Fruit fly (Drosophila melanogaster): ENCODE results near the gene ValRS-m.

DNA sequence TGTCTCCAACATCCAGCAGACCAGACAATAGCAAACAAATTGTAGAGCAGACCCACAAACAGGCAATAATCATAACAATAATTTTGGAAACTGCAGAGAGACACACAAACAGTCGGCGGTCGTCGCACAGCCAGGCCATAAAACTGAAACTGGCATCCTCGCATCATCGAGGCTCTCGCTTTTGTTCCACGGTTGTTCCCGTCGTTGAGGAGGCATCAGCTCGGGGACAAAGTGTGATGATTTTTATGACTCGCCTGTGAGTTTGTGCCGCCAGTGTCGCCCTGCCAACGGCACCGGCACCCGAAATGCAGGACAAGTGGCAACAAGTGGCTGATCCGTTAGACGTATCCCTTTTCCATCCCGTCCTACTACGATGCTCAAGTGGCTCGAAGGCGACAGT is 38.8 kb upstream of the ValRS-m start:
- TF ChIP-seq OdsH (GFP tag; optimal IDR thresholded peaks at IDR 0.05): no peak
- no peak for TF ChIP-seq CG3032 (tag; optimal IDR thresholded peaks at IDR 0.05)
- TF ChIP-seq CG6854 (GFP tag; optimal IDR thresholded peaks at IDR 0.05): no peak
- no peak for TF ChIP-seq Hr4 (GFP tag; optimal IDR thresholded peaks at IDR 0.05)
- no peak for TF ChIP-seq CG11294 (GFP tag; IDR thresholded peaks at IDR 0.05)
- TF ChIP-seq CG16779 (tag; optimal IDR thresholded peaks at IDR 0.05): no peak
- TF ChIP-seq CG11762 (GFP tag; optimal IDR thresholded peaks at IDR 0.05; ENCODE audit: insufficient read depth): no peak
- no peak for TF ChIP-seq net (GFP tag; optimal IDR thresholded peaks at IDR 0.05)
- TF ChIP-seq Eip75B (GFP tag; optimal IDR thresholded peaks at IDR 0.05): no peak
